Worm (Caenorhabditis elegans) whole organism, L2 larva: ENCODE measurements around the gene Y51H4A.1.

ENCODE experiments used
- ama-1 ChIP-seq: fragments of 150-350 bp; optimal IDR thresholded peaks from 2 replicates; lab custom pipeline; 2018; ENCODE audit warnings: inconsistent platforms
- elt-1 ChIP-seq: fragments of 150-350 bp; optimal IDR thresholded peaks from 2 replicates; lab custom pipeline; 2014; ENCODE audit warnings: missing biosample characterization, missing genetic modification characterization
- elt-3 ChIP-seq: sonication (generic microtip); optimal IDR thresholded peaks from 2 replicates; lab custom pipeline; 2017; ENCODE audit warnings: missing biosample characterization, missing genetic modification characterization
- mdl-1 ChIP-seq, 2 experiments: fragments of 150-350 bp in 1 of 2; sonication (generic microtip) in 1 of 2; optimal IDR thresholded peaks; 2 replicates each; lab custom pipeline; 2017; ENCODE audit warnings: missing biosample characterization in 2 of 2, missing genetic modification characterization in 2 of 2
- nhr-12 ChIP-seq: fragments of 150-350 bp; optimal IDR thresholded peaks from 2 replicates; lab custom pipeline; 2014; ENCODE audit warnings: missing biosample characterization, missing genetic modification characterization
- nhr-25 ChIP-seq: fragments of 150-350 bp; sonication (generic microtip); optimal IDR thresholded peaks from 3 replicates; lab custom pipeline; 2014; ENCODE audit warnings: missing biosample characterization, missing genetic modification characterization
- sma-9 ChIP-seq, 2 experiments: fragments of 150-350 bp in 1 of 2; sonication (generic microtip) in 1 of 2; optimal IDR thresholded peaks; 2 replicates each; lab custom pipeline; 2014 to 2016; ENCODE audit warnings: missing genetic modification characterization in 2 of 2, mild to moderate bottlenecking in 1 of 2, missing biosample characterization in 1 of 2, missing compliant biosample characterization in 1 of 2, missing genetic modification reagents in 1 of 2, moderate library complexity in 1 of 2
- unc-39 ChIP-seq: fragments of 150-350 bp; optimal IDR thresholded peaks from 2 replicates; lab custom pipeline; 2014; ENCODE audit warnings: missing biosample characterization, missing genetic modification characterization
- unc-55 ChIP-seq: fragments of 150-350 bp; sonication (generic microtip); optimal IDR thresholded peaks from 3 replicates; lab custom pipeline; 2014; ENCODE audit warnings: missing biosample characterization, missing genetic modification reagents, missing genetic modification characterization

- TF ChIP-seq sma-9 (GFP tag; optimal IDR thresholded peaks at IDR 0.05; lab: Kevin White, UChicago) = no peak
- TF ChIP-seq sma-9 (tag; optimal IDR thresholded peaks at IDR 0.05; lab: Kevin White, UChicago) = no peak
- TF ChIP-seq ama-1 (lab: Kevin White, UChicago) = no peak
- no peak for TF ChIP-seq unc-55
- TF ChIP-seq elt-3 (tag; lab: Kevin White, UChicago) = no peak
- no peak for TF ChIP-seq nhr-12 (tag; lab: Kevin White, UChicago)
- TF ChIP-seq elt-1 (tag; lab: Kevin White, UChicago) = no peak
- TF ChIP-seq nhr-25 (tag; lab: Kevin White, UChicago) = no peak
- no peak for TF ChIP-seq mdl-1 (tag; optimal IDR thresholded peaks at IDR 0.05; lab: Kevin White, UChicago)
- TF ChIP-seq unc-39 (tag; lab: Kevin White, UChicago) = no peak
These were observed 25.3 kb upstream of the Y51H4A.1 start for ce11 chrIV:16502387-16502786.
